Worm (Caenorhabditis elegans): ENCODE measurements around the gene gegf-1.
A peak's percentile ranks its signal among the peaks of the same experiment; 100 is the strongest.

ce11 chrIV:192046-192445, 34.3 kb upstream of the gegf-1 start, which contains the start of gene Y38C1AA.12:
- TF ChIP-seq dao-5 (tag; optimal IDR thresholded peaks at IDR 0.05) (no peak), him-1 (tag; optimal IDR thresholded peaks at IDR 0.05) (peak; percentile 42)
